Worm (Caenorhabditis elegans): Measurements from ENCODE around the gene srw-121.

The srw-121 gene

ce11 chrV:2941405-2941804, 50.0 kb downstream of the srw-121 start, which contains the start of gene srw-143:
TSS of gene srw-143 (minus strand) at chrV:2941505.
- TF ChIP-seq akir-1 (GFP tag; optimal IDR thresholded peaks at IDR 0.05) (no peak), B0261.1 (tag; optimal IDR thresholded peaks at IDR 0.05) (no peak), F23B12.7 (tag; optimal IDR thresholded peaks at IDR 0.05; ENCODE audit: insufficient read depth) (no peak)

All from whole organism, young adult.